Worm (Caenorhabditis elegans): ENCODE measurements around the gene szy-2.

DNA sequence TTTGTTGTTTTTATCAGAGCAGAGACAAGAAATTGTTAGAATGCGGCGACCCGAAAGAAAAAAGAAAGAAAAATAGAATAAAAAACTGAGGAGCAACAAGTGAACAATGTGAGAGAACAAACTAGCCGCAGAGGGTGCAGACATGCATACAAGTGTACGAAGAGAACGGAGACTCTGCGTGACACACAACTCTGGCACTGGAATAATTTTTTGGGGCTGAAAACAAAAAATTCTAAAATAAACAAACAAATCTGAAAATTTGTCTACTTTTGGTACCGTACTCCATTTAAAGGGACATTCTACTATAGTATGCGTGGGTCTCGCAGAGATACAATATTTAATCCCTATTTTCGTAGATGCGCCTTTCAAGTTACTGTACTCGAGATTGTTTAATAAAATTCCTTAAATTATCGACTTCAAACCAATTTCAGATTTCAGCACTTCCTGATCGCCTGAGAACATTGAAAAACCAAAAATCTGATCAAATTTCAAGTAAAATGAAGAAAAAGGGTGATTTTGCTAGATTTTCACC lies 4.0 kb upstream of the szy-2 start:
- TF ChIP-seq syd-9 (tag; optimal IDR thresholded peaks at IDR 0.05) (no peak), tbx-2 (tag; optimal IDR thresholded peaks at IDR 0.05) (no peak), sox-4 (tag; optimal IDR thresholded peaks at IDR 0.05) (no peak), dve-1 (tag; optimal IDR thresholded peaks at IDR 0.05) (no peak), unc-55 (GFP tag; optimal IDR thresholded peaks at IDR 0.05) (no peak), ceh-18 (tag; optimal IDR thresholded peaks at IDR 0.05) (no peak), ama-1 (optimal IDR thresholded peaks at IDR 0.05) (no peak), lim-6 (tag; optimal IDR thresholded peaks at IDR 0.05) (no peak), ceh-14 (tag; optimal IDR thresholded peaks at IDR 0.05) (no peak), pha-2 (tag; optimal IDR thresholded peaks at IDR 0.05) (no peak)

Data from whole organism, late embryonic.